Fruit fly (Drosophila melanogaster): ENCODE data around the gene CG43800.

DNA sequence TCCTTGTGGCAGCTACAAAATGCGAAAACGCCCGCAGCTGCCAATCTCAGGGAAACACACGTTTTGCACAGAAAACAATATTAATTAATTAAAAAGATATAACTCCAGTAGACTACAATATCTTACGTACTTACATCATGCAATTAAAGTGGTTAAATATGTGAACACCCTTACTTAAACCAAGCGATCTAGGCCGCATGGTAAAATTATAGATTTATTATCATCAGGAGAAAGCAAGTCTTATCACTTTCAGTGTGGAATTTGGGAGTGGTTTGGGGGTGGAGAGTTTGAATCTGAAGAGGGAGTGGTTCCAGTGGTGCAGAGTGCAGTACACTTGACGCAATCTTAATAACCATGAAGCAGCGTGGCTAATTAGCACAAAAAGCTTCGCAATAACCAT lies 49.5 kb upstream of the CG43800 start:
- TF ChIP-seq psq (optimal IDR thresholded peaks at IDR 0.05) (no peak), CG8478 (optimal IDR thresholded peaks at IDR 0.05) (no peak), usp (GFP tag; optimal IDR thresholded peaks at IDR 0.05) (no peak)
